Fruit fly (Drosophila melanogaster) whole organism, embryonic: Measurements from ENCODE around the gene CG5235.

ENCODE experiments used
- Aef1 ChIP-seq: fragments of 200-800 bp; sonication (Bioruptor generic); IDR thresholded peaks from 3 replicates; pipeline ENCODE4 v1.3.6; 2022; ENCODE audit warnings: missing biosample characterization, missing genetic modification characterization
- Atf6 ChIP-seq: fragments of 200-800 bp; sonication (Bioruptor generic); IDR thresholded peaks from 2 replicates; pipeline ENCODE4 v1.3.6; 2022; ENCODE audit warnings: missing biosample characterization, missing genetic modification characterization
- Bteb2 ChIP-seq: fragments of 200-800 bp; sonication (Bioruptor generic); optimal IDR thresholded peaks from 2 replicates; lab custom pipeline; 2016; ENCODE audit warnings: missing biosample characterization, missing genetic modification characterization
- CG10209 ChIP-seq: fragments of 200-800 bp; sonication (Bioruptor generic); optimal IDR thresholded peaks from 3 replicates; lab custom pipeline; 2017; ENCODE audit warnings: missing biosample characterization, mild to moderate bottlenecking, missing genetic modification characterization, missing genetic modification reagents
- CG11723 ChIP-seq: fragments of 200-800 bp; sonication (Bioruptor generic); optimal IDR thresholded peaks from 2 replicates; lab custom pipeline; 2017; ENCODE audit warnings: missing biosample characterization, mild to moderate bottlenecking, missing genetic modification characterization
- CG12071 ChIP-seq: fragments of 200-800 bp; sonication (Bioruptor generic); optimal IDR thresholded peaks from 3 replicates; lab custom pipeline; 2018; ENCODE audit warnings: missing biosample characterization, mild to moderate bottlenecking, missing genetic modification characterization
- CG12299 ChIP-seq: fragments of 200-800 bp; sonication (Bioruptor generic); optimal IDR thresholded peaks from 2 replicates; lab custom pipeline; 2018; ENCODE audit warnings: missing biosample characterization, mild to moderate bottlenecking, missing genetic modification characterization
- CG16779 ChIP-seq: fragments of 200-800 bp; sonication (Bioruptor generic); IDR thresholded peaks from 2 replicates; pipeline ENCODE4 v1.3.6; 2022; ENCODE audit warnings: missing biosample characterization, missing genetic modification characterization
- CG16813 ChIP-seq: fragments of 200-800 bp; sonication (Bioruptor generic); IDR thresholded peaks from 3 replicates; pipeline ENCODE4 v1.3.6; 2022; ENCODE audit warnings: missing biosample characterization, missing genetic modification characterization; ENCODE audit not compliant: partially characterized antibody
- CG17612 ChIP-seq: fragments of 200-800 bp; sonication (Bioruptor generic); IDR thresholded peaks from 2 replicates; pipeline ENCODE4 v1.3.6; 2022; ENCODE audit warnings: missing biosample characterization, missing genetic modification characterization
- CG2120 ChIP-seq: fragments of 200-800 bp; sonication (Bioruptor generic); optimal IDR thresholded peaks from 3 replicates; lab custom pipeline; 2016; ENCODE audit warnings: missing biosample characterization, missing genetic modification characterization
- CG2875 ChIP-seq: fragments of 200-800 bp; sonication (Bioruptor generic); optimal IDR thresholded peaks from 2 replicates; lab custom pipeline; 2017; ENCODE audit warnings: missing biosample characterization, mild to moderate bottlenecking, missing genetic modification characterization, missing genetic modification reagents
- CG3065 ChIP-seq: fragments of 200-800 bp; sonication (Bioruptor generic); optimal IDR thresholded peaks from 2 replicates; lab custom pipeline; 2016; ENCODE audit warnings: missing biosample characterization, missing genetic modification characterization
- CG3163 ChIP-seq: fragments of 200-800 bp; sonication (Bioruptor generic); optimal IDR thresholded peaks from 3 replicates; lab custom pipeline; 2016; ENCODE audit warnings: missing biosample characterization, missing genetic modification characterization
- CG3995 ChIP-seq: fragments of 200-800 bp; sonication (Bioruptor generic); optimal IDR thresholded peaks from 3 replicates; lab custom pipeline; 2016; ENCODE audit warnings: missing biosample characterization, missing genetic modification characterization
- CG4424 ChIP-seq: fragments of 200-800 bp; sonication (Bioruptor generic); optimal IDR thresholded peaks from 3 replicates; lab custom pipeline; 2016; ENCODE audit warnings: missing biosample characterization, missing genetic modification characterization
- CG6272 ChIP-seq: fragments of 200-800 bp; sonication (Bioruptor generic); IDR thresholded peaks from 2 replicates; pipeline ENCODE4 v1.3.6; 2022; ENCODE audit warnings: missing biosample characterization, missing genetic modification characterization
- CG6765 ChIP-seq: fragments of 200-800 bp; sonication (Bioruptor generic); optimal IDR thresholded peaks from 3 replicates; lab custom pipeline; 2017; ENCODE audit warnings: missing biosample characterization, mild to moderate bottlenecking, missing genetic modification characterization
- CG9215 ChIP-seq: fragments of 200-800 bp; sonication (Bioruptor generic); IDR thresholded peaks from 2 replicates; pipeline ENCODE4 v1.3.6; 2022; ENCODE audit warnings: missing biosample characterization, missing genetic modification characterization
- D19A ChIP-seq: fragments of 200-800 bp; optimal IDR thresholded peaks from 3 replicates; lab custom pipeline; 2019; ENCODE audit warnings: missing biosample characterization, mild to moderate bottlenecking, missing genetic modification characterization, moderate library complexity
- Dek ChIP-seq: fragments of 200-800 bp; sonication (Bioruptor generic); optimal IDR thresholded peaks from 3 replicates; lab custom pipeline; 2019; ENCODE audit warnings: missing biosample characterization, mild to moderate bottlenecking, missing genetic modification characterization, moderate library complexity
- Dip3 ChIP-seq: fragments of 200-800 bp; sonication (Bioruptor generic); optimal IDR thresholded peaks from 3 replicates; lab custom pipeline; 2016; ENCODE audit warnings: missing biosample characterization, missing genetic modification characterization
- Doc2 ChIP-seq: fragments of 200-800 bp; sonication (Bioruptor generic); IDR thresholded peaks from 2 replicates; pipeline ENCODE4 v1.3.6; 2022; ENCODE audit warnings: missing biosample characterization, missing genetic modification characterization
- Fer1 ChIP-seq: fragments of 200-800 bp; sonication (Bioruptor generic); optimal IDR thresholded peaks from 2 replicates; lab custom pipeline; 2017; ENCODE audit warnings: missing biosample characterization, mild to moderate bottlenecking, missing genetic modification characterization
- Fer3 ChIP-seq: fragments of 200-800 bp; sonication (Bioruptor generic); optimal IDR thresholded peaks from 2 replicates; lab custom pipeline; 2018; ENCODE audit warnings: missing biosample characterization, mild to moderate bottlenecking, missing genetic modification characterization, moderate library complexity
- H2.0 ChIP-seq: fragments of 200-800 bp; sonication (Bioruptor generic); IDR thresholded peaks from 2 replicates; pipeline ENCODE4 v1.3.6; 2022; ENCODE audit warnings: missing biosample characterization, missing genetic modification characterization
- HLH54F ChIP-seq: fragments of 200-800 bp; sonication (Bioruptor generic); optimal IDR thresholded peaks from 3 replicates; lab custom pipeline; 2016; ENCODE audit warnings: missing biosample characterization, missing genetic modification characterization
- Hmr ChIP-seq: fragments of 200-800 bp; sonication (Bioruptor generic); optimal IDR thresholded peaks from 3 replicates; lab custom pipeline; 2017; ENCODE audit warnings: mild to moderate bottlenecking, missing biosample characterization, missing genetic modification reagents, missing genetic modification characterization
- Lhr ChIP-seq: fragments of 200-800 bp; sonication (Bioruptor generic); optimal IDR thresholded peaks from 3 replicates; lab custom pipeline; 2017; ENCODE audit warnings: mild to moderate bottlenecking, missing biosample characterization, missing genetic modification reagents, missing genetic modification characterization
- Med ChIP-seq: fragments of 200-800 bp; sonication (Bioruptor generic); peaks from one replicate; lab custom pipeline; 2016; ENCODE audit warnings: missing biosample characterization, missing genetic modification characterization, mild to moderate bottlenecking, inconsistent platforms, moderate library complexity
- Meics ChIP-seq: fragments of 200-800 bp; sonication (Bioruptor generic); optimal IDR thresholded peaks from 2 replicates; lab custom pipeline; 2017; ENCODE audit warnings: missing biosample characterization, mild to moderate bottlenecking, missing genetic modification characterization
- NFAT ChIP-seq: fragments of 200-800 bp; sonication (Bioruptor generic); IDR thresholded peaks from 2 replicates; pipeline ENCODE4 v1.3.6; 2022; ENCODE audit warnings: missing biosample characterization, missing genetic modification characterization
- NfI ChIP-seq: fragments of 200-800 bp; sonication (Bioruptor generic); optimal IDR thresholded peaks from 3 replicates; lab custom pipeline; 2018; ENCODE audit warnings: missing biosample characterization, mild to moderate bottlenecking, missing genetic modification characterization, moderate library complexity
- Xbp1 ChIP-seq: fragments of 200-800 bp; sonication (Bioruptor generic); optimal IDR thresholded peaks from 3 replicates; lab custom pipeline; 2016; ENCODE audit warnings: missing biosample characterization, mild to moderate bottlenecking, missing genetic modification characterization
- bowl ChIP-seq: fragments of 200-800 bp; sonication (Bioruptor generic); IDR thresholded peaks from 2 replicates; pipeline ENCODE4 v1.3.6; 2022; ENCODE audit warnings: missing biosample characterization, missing genetic modification characterization
- dan ChIP-seq: fragments of 200-800 bp; sonication (Bioruptor generic); IDR thresholded peaks from 2 replicates; pipeline ENCODE4 v1.3.6; 2022; ENCODE audit warnings: missing biosample characterization, missing genetic modification characterization
- dmrt11E ChIP-seq: fragments of 200-800 bp; sonication (Bioruptor generic); optimal IDR thresholded peaks from 3 replicates; lab custom pipeline; 2018; ENCODE audit warnings: missing biosample characterization, mild to moderate bottlenecking, missing genetic modification characterization, moderate library complexity
- fd102C ChIP-seq: fragments of 200-800 bp; sonication (Bioruptor generic); optimal IDR thresholded peaks from 2 replicates; lab custom pipeline; 2018; ENCODE audit warnings: missing biosample characterization, mild to moderate bottlenecking, missing genetic modification characterization, moderate library complexity
- fd64A ChIP-seq: fragments of 200-800 bp; sonication (Bioruptor generic); optimal IDR thresholded peaks from 3 replicates; lab custom pipeline; 2018; ENCODE audit warnings: missing biosample characterization, mild to moderate bottlenecking, missing genetic modification characterization
- gt ChIP-seq: fragments of 200-800 bp; sonication (Bioruptor generic); IDR thresholded peaks from 2 replicates; pipeline ENCODE4 v1.3.6; 2022; ENCODE audit warnings: missing biosample characterization, missing genetic modification characterization
- h ChIP-seq: fragments of >200 bp; optimal IDR thresholded peaks from 2 replicates; lab custom pipeline; 2017
- kay ChIP-seq: fragments of 200-800 bp; sonication (Bioruptor generic); optimal IDR thresholded peaks from 2 replicates; lab custom pipeline; 2016; ENCODE audit warnings: missing biosample characterization, missing genetic modification characterization
- nau ChIP-seq: fragments of 200-800 bp; sonication (Bioruptor generic); optimal IDR thresholded peaks from 3 replicates; lab custom pipeline; 2017; ENCODE audit warnings: missing biosample characterization, mild to moderate bottlenecking, missing genetic modification characterization, missing genetic modification reagents
- p53 ChIP-seq: fragments of 200-800 bp; sonication (Bioruptor generic); optimal IDR thresholded peaks from 2 replicates; lab custom pipeline; 2016; ENCODE audit warnings: missing biosample characterization, missing genetic modification characterization
- repo ChIP-seq: fragments of 200-800 bp; sonication (Bioruptor generic); optimal IDR thresholded peaks from 2 replicates; lab custom pipeline; 2016; ENCODE audit warnings: missing biosample characterization, missing genetic modification characterization
- slp2 ChIP-seq: fragments of 200-800 bp; sonication (Bioruptor generic); optimal IDR thresholded peaks from 2 replicates; lab custom pipeline; 2016; ENCODE audit warnings: missing biosample characterization, missing genetic modification characterization
- tll ChIP-seq, 2 experiments: fragments of 200-800 bp in 1 of 2; fragments of >200 bp in 1 of 2; sonication (Bioruptor generic) in 1 of 2; optimal IDR thresholded peaks; 2 replicates each; lab custom pipeline; 2017 to 2019; ENCODE audit warnings: missing biosample characterization in 2 of 2, missing genetic modification characterization in 2 of 2, mild to moderate bottlenecking in 1 of 2, moderate library complexity in 1 of 2
- toy ChIP-seq: fragments of 200-800 bp; sonication (Bioruptor generic); IDR thresholded peaks from 2 replicates; pipeline ENCODE4 v1.3.6; 2022; ENCODE audit warnings: missing biosample characterization, missing genetic modification characterization
- zen ChIP-seq: fragments of 200-800 bp; sonication (Bioruptor generic); optimal IDR thresholded peaks from 3 replicates; lab custom pipeline; 2018; ENCODE audit warnings: missing biosample characterization, mild to moderate bottlenecking, missing genetic modification characterization, moderate library complexity
- zf30C ChIP-seq: fragments of 200-800 bp; sonication (Bioruptor generic); optimal IDR thresholded peaks from 3 replicates; lab custom pipeline; 2018; ENCODE audit warnings: missing biosample characterization, mild to moderate bottlenecking, missing genetic modification characterization

Gene CG5235

DNA sequence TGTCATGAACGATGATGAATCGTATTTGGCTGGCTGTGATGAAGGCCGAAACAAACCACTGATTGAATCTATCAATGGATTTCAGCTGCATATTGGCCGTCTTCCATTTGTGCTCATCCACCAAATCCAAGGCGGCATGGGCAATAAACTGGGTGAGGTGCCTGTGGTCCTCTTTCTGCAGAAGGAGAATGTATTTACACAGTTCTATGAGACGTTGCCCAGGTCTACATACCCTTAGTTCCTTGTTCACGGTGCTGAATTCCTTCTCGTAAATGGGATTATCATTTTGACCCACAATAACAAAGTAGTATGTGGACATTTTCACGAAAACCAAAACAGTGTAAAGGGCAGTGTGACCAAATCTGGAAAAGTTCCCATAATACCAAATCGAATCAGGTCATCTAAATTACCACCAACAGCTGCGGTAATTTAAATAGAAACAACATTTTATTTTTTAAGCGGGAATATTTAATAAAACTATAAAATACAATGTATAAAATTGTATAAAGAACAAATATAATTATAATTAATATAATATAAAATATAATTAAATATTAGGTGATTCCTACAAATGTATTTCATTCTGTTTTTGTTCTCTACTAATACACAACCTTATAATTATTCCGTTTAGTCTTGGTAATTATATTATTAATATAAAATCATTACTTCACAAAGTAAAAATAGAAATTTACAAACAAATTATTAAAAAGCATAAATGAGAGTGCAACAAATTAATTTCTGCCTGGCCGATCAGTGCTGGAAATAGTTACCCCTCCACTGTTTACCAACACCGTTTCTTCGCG is 41.3 kb upstream of the CG5235 start, which contains the start of the genes Trs20 and elg1 (continued):
- TF ChIP-seq Meics (GFP tag; lab: Kevin White, UChicago) (peak; percentile 61), Hmr (GFP tag; lab: Kevin White, UChicago) (peak; percentile 15), CG12299 (tag; lab: Kevin White, UChicago) (no peak), nau (GFP tag; lab: Kevin White, UChicago) (no peak), dmrt11E (tag; lab: Kevin White, UChicago) (peak; percentile 59), CG12071 (GFP tag; lab: Kevin White, UChicago) (no peak), zf30C (GFP tag; lab: Kevin White, UChicago) (no peak), CG3163 (GFP tag; lab: Kevin White, UChicago) (no peak), CG3995 (GFP tag; lab: Kevin White, UChicago) (no peak), NfI (GFP tag; lab: Kevin White, UChicago) (peak; percentile 54), gt (no peak), fd102C (no peak), Xbp1 (GFP tag; lab: Kevin White, UChicago) (peak; percentile 35), CG17612 (GFP tag; lab: Robert Waterston, UW) (no peak), Bteb2 (GFP tag; lab: Kevin White, UChicago) (no peak), D19A (tag; lab: Kevin White, UChicago) (peak; percentile 74), bowl (GFP tag; lab: Robert Waterston, UW) (no peak), HLH54F (GFP tag; lab: Kevin White, UChicago) (peak; percentile 21), CG10209 (GFP tag; lab: Kevin White, UChicago) (peak; percentile 56), kay (GFP tag; lab: Kevin White, UChicago) (no peak), Aef1 (GFP tag; lab: Robert Waterston, UW) (peak; percentile 17; the same call in 1 of the 3 replicates), CG16813 (GFP tag; lab: Robert Waterston, UW) (no peak), Med (peak; percentile 87), tll (GFP tag; optimal IDR thresholded peaks at IDR 0.05; lab: Kevin White, UChicago) (no peak), H2.0 (no peak; the same call in 1 of the 2 replicates), Lhr (GFP tag; lab: Kevin White, UChicago) (no peak), dan (GFP tag; lab: Robert Waterston, UW) (no peak), Fer1 (GFP tag; lab: Kevin White, UChicago) (peak; percentile 58), p53 (GFP tag; lab: Kevin White, UChicago) (no peak), CG16779 (no peak), h (lab: Kevin White, UChicago) (no peak), slp2 (GFP tag; lab: Kevin White, UChicago) (no peak), Dip3 (GFP tag; lab: Kevin White, UChicago) (no peak), Dek (tag; lab: Kevin White, UChicago) (peak; percentile 59), zen (tag; lab: Kevin White, UChicago) (peak; percentile 46), toy (GFP tag; lab: Robert Waterston, UW) (no peak), CG6272 (GFP tag; lab: Robert Waterston, UW) (no peak), CG2875 (GFP tag; lab: Kevin White, UChicago) (no peak), fd64A (GFP tag; lab: Kevin White, UChicago) (no peak), Doc2 (GFP tag; lab: Robert Waterston, UW) (no peak), CG11723 (GFP tag; lab: Kevin White, UChicago) (no peak), CG4424 (GFP tag; lab: Kevin White, UChicago) (peak; percentile 43), Atf6 (0 out of 2 replicates have a peak, but pooled peaks have one; percentile 12), CG3065 (no peak), NFAT (peak; percentile 48; the same call in 1 of the 2 replicates), repo (no peak), CG9215 (GFP tag; lab: Robert Waterston, UW) (no peak), CG6765 (peak; percentile 27), Fer3 (tag; lab: Kevin White, UChicago) (peak; percentile 40), CG2120 (GFP tag; lab: Kevin White, UChicago) (peak; percentile 42)
